Worm (Caenorhabditis elegans) whole organism, early embryonic: ENCODE measurements around the gene cya-2.
"Not testable (repeated sequence)": the region's sequence is repeated elsewhere in the genome, so short reads cannot be mapped to it uniquely, and the experiment has no call there.

Experiments used
- B0310.2 ChIP-seq: sonication (generic microtip); optimal IDR thresholded peaks from 2 replicates; lab custom pipeline; 2016; ENCODE audit warnings: mild to moderate bottlenecking, missing genetic modification characterization, missing compliant biosample characterization
- F13C5.2 ChIP-seq: sonication (generic microtip); optimal IDR thresholded peaks from 2 replicates; lab custom pipeline; 2017; ENCODE audit warnings: mild to moderate bottlenecking, missing genetic modification characterization, inconsistent platforms, missing compliant biosample characterization
- aly-1 ChIP-seq: sonication (generic microtip); optimal IDR thresholded peaks from 2 replicates; lab custom pipeline; 2016; ENCODE audit warnings: missing genetic modification characterization, missing compliant biosample characterization
- ama-1 ChIP-seq: fragments of 150-350 bp; optimal IDR thresholded peaks from 2 replicates; lab custom pipeline; 2014
- ceh-13 ChIP-seq: fragments of 200-800 bp; sonication (Bioruptor generic); optimal IDR thresholded peaks from 2 replicates; lab custom pipeline; 2018; ENCODE audit warnings: mild to moderate bottlenecking, missing genetic modification characterization, missing compliant biosample characterization
- ceh-36 ChIP-seq: sonication (generic microtip); optimal IDR thresholded peaks from 2 replicates; lab custom pipeline; 2016; ENCODE audit warnings: missing genetic modification characterization, inconsistent platforms, missing compliant biosample characterization
- ets-7 ChIP-seq: sonication (generic microtip); optimal IDR thresholded peaks from 2 replicates; lab custom pipeline; 2016; ENCODE audit warnings: missing genotype, missing genetic modification characterization, missing compliant biosample characterization
- flt-1 ChIP-seq: fragments of 200-800 bp; sonication (Bioruptor generic); IDR thresholded peaks from 2 replicates; pipeline ENCODE4 v1.3.6; 2022; ENCODE audit warnings: missing genetic modification characterization, missing compliant biosample characterization
- hmbx-1 ChIP-seq: sonication (generic microtip); optimal IDR thresholded peaks from 2 replicates; lab custom pipeline; 2016; ENCODE audit warnings: mild to moderate bottlenecking, missing genetic modification characterization, missing compliant biosample characterization
- hmg-4 ChIP-seq: fragments of 200-800 bp; sonication (Bioruptor generic); optimal IDR thresholded peaks from 2 replicates; lab custom pipeline; 2018; ENCODE audit warnings: mild to moderate bottlenecking, missing genetic modification characterization, missing compliant biosample characterization
- hnd-1 ChIP-seq: sonication (generic microtip); optimal IDR thresholded peaks from 2 replicates; lab custom pipeline; 2016; ENCODE audit warnings: missing genetic modification characterization, missing compliant biosample characterization
- pes-1 ChIP-seq: fragments of 200-800 bp; sonication (Bioruptor generic); IDR thresholded peaks from 2 replicates; pipeline ENCODE4 v1.3.6; 2022; ENCODE audit warnings: missing genetic modification reagents, missing genetic modification characterization, missing compliant biosample characterization
- scrt-1 ChIP-seq: fragments of 200-800 bp; sonication (Bioruptor generic); IDR thresholded peaks from 2 replicates; pipeline ENCODE4 v1.3.6; 2022; ENCODE audit warnings: missing genetic modification characterization, missing compliant biosample characterization
- sea-1 ChIP-seq: fragments of 200-800 bp; sonication (Bioruptor generic); conservative IDR thresholded peaks from 2 replicates; pipeline ENCODE4 v1.3.6; 2022; ENCODE audit warnings: missing genetic modification characterization, missing compliant biosample characterization
- tbx-11 ChIP-seq: fragments of 200-800 bp; sonication (Bioruptor generic); IDR thresholded peaks from 2 replicates; pipeline ENCODE4 v1.3.6; 2022; ENCODE audit warnings: missing genetic modification characterization, missing compliant biosample characterization
- tbx-37 ChIP-seq: fragments of 200-800 bp; sonication (Bioruptor generic); conservative IDR thresholded peaks from 2 replicates; pipeline ENCODE4 v1.3.6; 2022; ENCODE audit warnings: missing genetic modification reagents, missing genetic modification characterization, missing compliant biosample characterization
- tra-4 ChIP-seq: sonication (generic microtip); optimal IDR thresholded peaks from 2 replicates; lab custom pipeline; 2017; ENCODE audit warnings: missing genetic modification characterization, missing compliant biosample characterization

cya-2 gene

DNA sequence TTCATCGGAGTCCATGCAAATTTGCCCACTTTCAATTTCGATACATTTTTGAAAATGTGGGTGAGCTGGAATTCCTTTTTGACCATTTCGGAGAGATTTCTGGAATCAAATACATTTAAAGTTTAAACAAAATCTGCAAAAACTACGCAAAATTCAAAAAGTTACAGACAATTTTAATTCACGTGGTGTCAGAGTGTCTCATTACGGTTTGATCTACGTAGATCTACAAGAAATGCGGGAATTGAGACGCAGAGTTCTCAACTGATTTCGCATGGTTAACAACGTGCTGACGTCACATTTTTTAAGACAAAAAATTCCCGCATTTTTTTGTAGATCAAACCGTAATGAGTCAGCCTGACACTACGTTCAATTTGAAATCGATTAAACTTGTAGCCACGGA lies 3.1 kb upstream of the cya-2 start, which contains the start of gene bath-21:
TSS of gene bath-21 (minus strand) at position 101 of the 400 bp plus-strand sequence.
- no peak for TF ChIP-seq ama-1 (lab: Kevin White, UChicago)
- no peak for TF ChIP-seq scrt-1 (GFP tag; lab: Robert Waterston, UW)
- no peak for TF ChIP-seq F13C5.2 (tag; lab: Kevin White, UChicago)
- TF ChIP-seq tbx-37 (GFP tag; lab: Robert Waterston, UW): no peak
- TF ChIP-seq tra-4 (tag; lab: Kevin White, UChicago): no peak

DNA sequence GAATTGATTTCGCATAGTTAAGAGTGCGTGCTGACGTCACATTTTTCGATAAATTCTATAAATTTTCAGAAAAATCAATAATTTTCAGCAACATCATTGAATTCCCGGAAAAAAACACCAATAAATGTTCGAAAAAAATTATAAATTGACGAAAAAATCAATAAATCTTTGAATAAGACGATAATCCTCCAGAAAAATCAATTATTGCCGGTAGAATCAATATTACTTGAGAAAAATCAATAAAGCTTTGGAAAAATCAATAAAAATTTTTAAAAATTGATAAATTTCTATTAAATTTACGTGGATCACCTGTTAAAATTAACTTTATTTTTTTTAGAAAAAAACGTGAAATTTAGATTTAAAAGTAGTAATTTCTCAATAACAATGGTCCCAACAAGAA lies 9.6 kb downstream of the cya-2 start:
- TF ChIP-seq F13C5.2 (tag; lab: Kevin White, UChicago) (no peak), sea-1 (no peak), ceh-13 (GFP tag; lab: Kevin White, UChicago) (no peak), ama-1 (lab: Kevin White, UChicago) (no peak), aly-1 (tag; lab: Kevin White, UChicago) (no peak), pes-1 (no peak), ets-7 (tag; lab: Kevin White, UChicago) (no peak), tra-4 (tag; lab: Kevin White, UChicago) (no peak), scrt-1 (GFP tag; lab: Robert Waterston, UW) (no peak), B0310.2 (tag; lab: Kevin White, UChicago) (no peak), tbx-11 (no peak), hmbx-1 (tag; lab: Kevin White, UChicago) (no peak), tbx-37 (GFP tag; lab: Robert Waterston, UW) (no peak), ceh-36 (tag; lab: Kevin White, UChicago) (no peak), flt-1 (GFP tag; lab: Robert Waterston, UW) (no peak), hnd-1 (tag; lab: Kevin White, UChicago) (no peak), hmg-4 (no peak)

DNA sequence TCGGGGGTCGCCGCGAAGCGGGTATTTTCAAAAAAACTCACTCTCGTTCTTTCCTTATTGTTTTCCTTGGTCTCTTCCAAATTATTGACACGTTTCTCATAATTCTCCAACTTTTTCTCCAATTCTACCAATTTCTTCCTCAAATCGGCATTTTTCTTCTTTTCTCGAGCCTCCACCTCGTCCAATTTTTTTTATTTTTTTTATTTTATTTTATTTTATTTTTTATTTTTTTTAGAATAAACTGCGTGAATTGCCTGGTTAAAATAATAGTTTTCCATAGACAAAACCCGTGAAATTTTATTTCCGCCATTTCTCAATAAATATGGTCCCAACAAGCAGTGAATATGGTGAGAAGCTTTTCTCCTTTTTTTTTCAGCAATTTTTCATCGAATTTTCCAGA lies 10.7 kb downstream of the cya-2 start, which contains the start of gene F59H6.15:
TSS of gene F59H6.15 (plus strand) at position 301 of the 400 bp plus-strand sequence.
- no peak for TF ChIP-seq tbx-37 (GFP tag; lab: Robert Waterston, UW)
- TF ChIP-seq F13C5.2 (tag; lab: Kevin White, UChicago): no peak
- no peak for TF ChIP-seq aly-1 (tag; lab: Kevin White, UChicago)
- TF ChIP-seq ama-1 (lab: Kevin White, UChicago): no peak
- TF ChIP-seq flt-1 (GFP tag; lab: Robert Waterston, UW): no peak
- no peak for TF ChIP-seq ets-7 (tag; lab: Kevin White, UChicago)
- no peak for TF ChIP-seq ceh-36 (tag; lab: Kevin White, UChicago)
- no peak for TF ChIP-seq B0310.2 (tag; lab: Kevin White, UChicago)

DNA sequence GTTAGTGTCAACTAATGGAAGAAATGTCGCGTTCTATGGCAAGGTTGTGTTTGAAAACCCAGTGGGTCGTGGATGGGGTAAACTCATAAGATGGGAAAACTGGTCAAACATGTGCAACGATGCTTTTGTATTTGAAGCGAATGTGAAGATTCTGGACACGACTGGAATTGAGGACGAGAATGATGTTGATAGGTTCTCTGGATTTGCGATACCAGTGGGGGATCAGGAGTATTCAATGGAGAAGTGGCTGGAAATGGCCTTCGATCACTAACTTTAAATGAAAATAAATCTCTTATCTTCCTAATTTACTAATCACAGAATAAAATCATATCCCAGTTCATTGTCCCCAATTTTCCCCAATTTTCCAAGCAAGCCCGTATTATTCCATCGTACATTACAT lies 12.2 kb downstream of the cya-2 start:
- TF ChIP-seq ets-7 (tag; lab: Kevin White, UChicago) (no peak), tra-4 (tag; lab: Kevin White, UChicago) (no peak), scrt-1 (GFP tag; lab: Robert Waterston, UW) (no peak), B0310.2 (tag; lab: Kevin White, UChicago) (no peak), ceh-13 (GFP tag; lab: Kevin White, UChicago) (no peak)

DNA sequence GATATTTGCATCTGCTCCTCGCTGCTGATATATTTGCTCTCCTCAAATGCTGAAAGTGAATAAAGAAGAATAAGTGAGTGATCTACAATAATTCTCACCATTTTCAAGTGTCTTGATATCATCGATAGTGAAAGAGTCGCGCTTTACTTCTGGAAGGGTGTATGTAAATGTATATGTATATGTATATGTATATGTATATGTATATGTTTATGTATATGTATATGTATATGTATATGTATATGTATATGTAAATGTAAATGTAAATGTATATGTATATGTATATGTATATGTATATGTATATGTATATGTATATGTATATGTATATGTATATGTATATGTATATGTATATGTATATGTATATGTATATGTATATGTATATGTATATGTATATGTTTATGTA lies 22.7 kb downstream of the cya-2 start, which contains the start of gene ceh-84:
TSS of gene ceh-84 (minus strand) at position 101 of the 400 bp plus-strand sequence.
- TF ChIP-seq tbx-37 (GFP tag; lab: Robert Waterston, UW); sea-1; hmg-4: not testable (repeated sequence)

DNA sequence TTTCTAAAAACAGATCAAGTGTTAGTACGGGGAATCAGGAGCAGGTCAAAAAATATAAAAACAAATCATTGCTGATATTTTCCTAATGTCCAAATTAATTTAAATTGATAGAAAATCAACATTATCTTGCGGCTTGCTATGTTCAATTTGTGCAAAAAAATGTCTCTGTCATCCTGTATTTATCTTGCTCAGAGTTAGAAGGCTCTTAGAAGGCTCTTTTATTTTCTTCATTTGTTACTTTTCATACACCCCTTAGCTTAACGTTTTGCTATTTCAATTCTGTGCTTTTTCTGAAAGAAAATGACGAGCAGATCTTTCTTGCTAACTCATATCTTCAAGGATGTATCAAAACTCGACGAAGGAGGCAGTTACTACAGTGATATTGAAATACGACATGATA lies 24.9 kb downstream of the cya-2 start, which contains the start of gene math-19:
TSS of gene math-19 (plus strand) at position 301 of the 400 bp plus-strand sequence.
- not testable (repeated sequence) for TF ChIP-seq ama-1 (lab: Kevin White, UChicago); tra-4 (tag; lab: Kevin White, UChicago); tbx-37 (GFP tag; lab: Robert Waterston, UW)

DNA sequence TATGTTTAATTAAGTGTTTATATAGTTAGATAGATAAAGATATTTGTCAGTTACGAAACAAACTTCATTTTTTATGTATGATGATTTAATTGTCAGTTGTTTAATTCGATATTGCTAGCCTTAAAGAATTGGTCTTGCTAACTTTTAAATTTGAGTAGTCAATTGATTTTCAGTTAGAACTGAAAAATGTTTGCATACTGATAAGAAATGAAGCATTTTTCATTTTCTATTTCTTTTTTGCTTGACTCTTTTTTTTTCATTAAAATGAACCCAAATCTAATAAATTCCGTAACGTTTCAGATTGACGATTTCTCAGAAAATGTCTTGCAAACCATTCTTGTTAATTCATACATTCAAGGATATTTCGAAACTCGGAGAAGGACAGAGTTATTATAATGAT lies 27.2 kb downstream of the cya-2 start, which contains the start of gene math-20:
TSS of gene math-20 (plus strand) at position 301 of the 400 bp plus-strand sequence.
- TF ChIP-seq tbx-11: no peak
- no peak for TF ChIP-seq tbx-37 (GFP tag; lab: Robert Waterston, UW)
- TF ChIP-seq ceh-36 (tag; lab: Kevin White, UChicago): no peak
- TF ChIP-seq F13C5.2 (tag; lab: Kevin White, UChicago): no peak
- no peak for TF ChIP-seq flt-1 (GFP tag; lab: Robert Waterston, UW)
- TF ChIP-seq tra-4 (tag; lab: Kevin White, UChicago): no peak
- no peak for TF ChIP-seq pes-1
- no peak for TF ChIP-seq ama-1 (lab: Kevin White, UChicago)
- TF ChIP-seq hmg-4: no peak
- no peak for TF ChIP-seq B0310.2 (tag; lab: Kevin White, UChicago)
- TF ChIP-seq scrt-1 (GFP tag; lab: Robert Waterston, UW): no peak
- no peak for TF ChIP-seq aly-1 (tag; lab: Kevin White, UChicago)
- TF ChIP-seq ets-7 (tag; lab: Kevin White, UChicago): no peak
- TF ChIP-seq hmbx-1 (tag; lab: Kevin White, UChicago): no peak
- TF ChIP-seq sea-1: no peak
- no peak for TF ChIP-seq hnd-1 (tag; lab: Kevin White, UChicago)
- TF ChIP-seq ceh-13 (GFP tag; lab: Kevin White, UChicago): no peak

DNA sequence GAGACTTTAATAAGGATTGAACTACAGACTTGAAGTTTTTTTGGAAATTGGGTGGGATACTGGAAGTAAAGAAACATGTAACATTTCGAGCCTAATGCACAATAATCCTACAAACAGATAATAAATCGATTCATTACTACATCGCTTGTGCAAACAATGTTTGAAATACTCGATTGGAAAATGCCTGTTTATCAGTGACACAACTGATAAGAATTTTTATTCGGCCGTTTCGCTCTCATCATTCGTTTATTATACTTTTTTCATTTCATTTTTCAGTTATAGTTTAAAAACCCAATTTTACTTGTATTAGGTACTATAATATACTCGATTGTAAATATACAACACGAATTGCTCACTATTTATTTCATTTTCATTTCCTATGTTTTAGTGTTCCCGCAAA lies 27.7 kb downstream of the cya-2 start:
- no peak for TF ChIP-seq aly-1 (tag; lab: Kevin White, UChicago)
- no peak for TF ChIP-seq B0310.2 (tag; lab: Kevin White, UChicago)
- TF ChIP-seq ceh-13 (GFP tag; lab: Kevin White, UChicago): no peak
- TF ChIP-seq hnd-1 (tag; lab: Kevin White, UChicago): no peak
- TF ChIP-seq hmbx-1 (tag; lab: Kevin White, UChicago): no peak
- no peak for TF ChIP-seq tbx-11
- no peak for TF ChIP-seq flt-1 (GFP tag; lab: Robert Waterston, UW)
- no peak for TF ChIP-seq ceh-36 (tag; lab: Kevin White, UChicago)
- no peak for TF ChIP-seq ama-1 (lab: Kevin White, UChicago)
- no peak for TF ChIP-seq sea-1
- TF ChIP-seq tbx-37 (GFP tag; lab: Robert Waterston, UW): no peak
- TF ChIP-seq tra-4 (tag; lab: Kevin White, UChicago): no peak
- TF ChIP-seq ets-7 (tag; lab: Kevin White, UChicago): no peak
